Fruit fly (Drosophila melanogaster) whole organism, embryonic: ENCODE measurements around the gene hyd.
A peak's percentile ranks its signal among the peaks of the same experiment; 100 is the strongest.

Experiments used
- Atf3 ChIP-seq: fragments of 200-800 bp; sonication (Bioruptor generic); optimal IDR thresholded peaks from 3 replicates; lab custom pipeline; 2016; ENCODE audit warnings: missing biosample characterization, missing genetic modification characterization
- Bdp1 ChIP-seq: fragments of 200-800 bp; sonication (Bioruptor generic); optimal IDR thresholded peaks from 3 replicates; lab custom pipeline; 2016; ENCODE audit warnings: missing biosample characterization, missing genetic modification characterization
- CG10462 ChIP-seq: fragments of 200-800 bp; sonication (Bioruptor generic); optimal IDR thresholded peaks from 2 replicates; lab custom pipeline; 2016; ENCODE audit warnings: missing biosample characterization, missing genetic modification characterization
- CG10565 ChIP-seq: fragments of 200-800 bp; sonication (Bioruptor generic); optimal IDR thresholded peaks from 3 replicates; lab custom pipeline; 2016; ENCODE audit warnings: missing biosample characterization, mild to moderate bottlenecking, missing genetic modification characterization
- CG11247 ChIP-seq: fragments of 200-800 bp; sonication (Bioruptor generic); IDR thresholded peaks from 2 replicates; pipeline ENCODE4 v1.3.6; 2022; ENCODE audit warnings: missing biosample characterization, missing genetic modification characterization
- CG11723 ChIP-seq: fragments of 200-800 bp; sonication (Bioruptor generic); optimal IDR thresholded peaks from 2 replicates; lab custom pipeline; 2017; ENCODE audit warnings: missing biosample characterization, mild to moderate bottlenecking, missing genetic modification characterization
- CG12299 ChIP-seq: fragments of 200-800 bp; sonication (Bioruptor generic); optimal IDR thresholded peaks from 2 replicates; lab custom pipeline; 2018; ENCODE audit warnings: missing biosample characterization, mild to moderate bottlenecking, missing genetic modification characterization
- CG12659 ChIP-seq: fragments of 200-800 bp; sonication (Bioruptor generic); optimal IDR thresholded peaks from 3 replicates; lab custom pipeline; 2017; ENCODE audit warnings: mild to moderate bottlenecking, missing biosample characterization, missing genetic modification reagents, missing genetic modification characterization
- CG14014 ChIP-seq: fragments of 200-800 bp; sonication (Bioruptor generic); IDR thresholded peaks from 2 replicates; pipeline ENCODE4 v1.3.6; 2022; ENCODE audit warnings: missing biosample characterization, missing genetic modification characterization
- CG14860 ChIP-seq: fragments of 200-800 bp; sonication (Bioruptor generic); IDR thresholded peaks from 3 replicates; pipeline ENCODE4 v1.3.6; 2022; ENCODE audit warnings: missing biosample characterization, missing genetic modification characterization; ENCODE audit not compliant: partially characterized antibody
- CG15011 ChIP-seq: fragments of 200-800 bp; sonication (Bioruptor generic); optimal IDR thresholded peaks from 3 replicates; lab custom pipeline; 2018; ENCODE audit warnings: missing biosample characterization, mild to moderate bottlenecking, missing genetic modification characterization
- CG16813 ChIP-seq: fragments of 200-800 bp; sonication (Bioruptor generic); IDR thresholded peaks from 3 replicates; pipeline ENCODE4 v1.3.6; 2022; ENCODE audit warnings: missing biosample characterization, missing genetic modification characterization; ENCODE audit not compliant: partially characterized antibody
- CG17802 ChIP-seq: fragments of 200-800 bp; sonication (Bioruptor generic); optimal IDR thresholded peaks from 2 replicates; lab custom pipeline; 2018; ENCODE audit warnings: missing biosample characterization, mild to moderate bottlenecking, missing genetic modification characterization, moderate library complexity
- CG18262 ChIP-seq: fragments of 200-800 bp; optimal IDR thresholded peaks from 3 replicates; lab custom pipeline; 2019; ENCODE audit warnings: missing biosample characterization, mild to moderate bottlenecking, missing genetic modification characterization, moderate library complexity
- CG18764 ChIP-seq: fragments of 200-800 bp; sonication (Bioruptor generic); optimal IDR thresholded peaks from 3 replicates; lab custom pipeline; 2016; ENCODE audit warnings: missing biosample characterization, missing genetic modification characterization
- CG30403 ChIP-seq: fragments of 200-800 bp; sonication (Bioruptor generic); optimal IDR thresholded peaks from 3 replicates; lab custom pipeline; 2016; ENCODE audit warnings: missing biosample characterization, missing genetic modification characterization
- CG3847 ChIP-seq: fragments of 200-800 bp; sonication (Bioruptor generic); IDR thresholded peaks from 2 replicates; pipeline ENCODE4 v1.3.6; 2022; ENCODE audit warnings: missing biosample characterization, missing genetic modification characterization
- CG5953 ChIP-seq: fragments of 200-800 bp; sonication (Bioruptor generic); IDR thresholded peaks from 2 replicates; pipeline ENCODE4 v1.3.6; 2022; ENCODE audit warnings: missing biosample characterization, missing genetic modification characterization
- CG6175 ChIP-seq: fragments of 200-800 bp; sonication (Bioruptor generic); IDR thresholded peaks from 3 replicates; pipeline ENCODE4 v1.3.6; 2022; ENCODE audit warnings: missing biosample characterization, missing genetic modification characterization
- CG6765 ChIP-seq: fragments of 200-800 bp; sonication (Bioruptor generic); optimal IDR thresholded peaks from 3 replicates; lab custom pipeline; 2017; ENCODE audit warnings: missing biosample characterization, mild to moderate bottlenecking, missing genetic modification characterization
- CG6791 ChIP-seq: fragments of 200-800 bp; sonication (Bioruptor generic); IDR thresholded peaks from 3 replicates; pipeline ENCODE4 v1.3.6; 2022; ENCODE audit warnings: missing biosample characterization, missing genetic modification characterization; ENCODE audit not compliant: partially characterized antibody
- CG8359 ChIP-seq: fragments of 200-800 bp; sonication (Bioruptor generic); optimal IDR thresholded peaks from 2 replicates; lab custom pipeline; 2017; ENCODE audit warnings: missing biosample characterization, mild to moderate bottlenecking, missing genetic modification characterization, borderline replicate concordance
- CG9876 ChIP-seq: fragments of 200-800 bp; sonication (Bioruptor generic); optimal IDR thresholded peaks from 2 replicates; lab custom pipeline; 2016; ENCODE audit warnings: missing biosample characterization, missing genetic modification characterization
- Dref ChIP-seq: fragments of 200-800 bp; sonication (Bioruptor generic); IDR thresholded peaks from 2 replicates; pipeline ENCODE4 v1.3.6; 2022; ENCODE audit warnings: missing biosample characterization, missing genetic modification characterization
- Hey ChIP-seq: fragments of 200-800 bp; sonication (Bioruptor generic); optimal IDR thresholded peaks from 3 replicates; lab custom pipeline; 2018; ENCODE audit warnings: missing biosample characterization, mild to moderate bottlenecking, missing genetic modification characterization
- Hmr ChIP-seq: fragments of 200-800 bp; sonication (Bioruptor generic); optimal IDR thresholded peaks from 3 replicates; lab custom pipeline; 2017; ENCODE audit warnings: mild to moderate bottlenecking, missing biosample characterization, missing genetic modification reagents, missing genetic modification characterization
- Lpt ChIP-seq: fragments of >200 bp; optimal IDR thresholded peaks from 2 replicates; lab custom pipeline; 2018; ENCODE audit warnings: missing biosample characterization, missing genetic modification characterization
- NK7.1 ChIP-seq: fragments of 200-800 bp; sonication (Bioruptor generic); optimal IDR thresholded peaks from 3 replicates; lab custom pipeline; 2016; ENCODE audit warnings: missing biosample characterization, missing genetic modification characterization
- PHDP ChIP-seq: fragments of 200-800 bp; sonication (Bioruptor generic); optimal IDR thresholded peaks from 3 replicates; lab custom pipeline; 2018; ENCODE audit warnings: missing biosample characterization, mild to moderate bottlenecking, missing genetic modification characterization, moderate library complexity
- Ptx1 ChIP-seq: fragments of 200-800 bp; sonication (Bioruptor generic); IDR thresholded peaks from 2 replicates; pipeline ENCODE4 v1.3.6; 2022; ENCODE audit warnings: missing biosample characterization, missing genetic modification characterization
- Stat92E ChIP-seq, 3 experiments: fragments of >200 bp in 2 of 3; fragments of 200-800 bp in 1 of 3; sonication (Bioruptor generic) in 1 of 3; optimal IDR thresholded peaks; 2 replicates each; lab custom pipeline; 2017 to 2019; ENCODE audit warnings: missing biosample characterization in 3 of 3, missing genetic modification characterization in 3 of 3, mild to moderate bottlenecking in 1 of 3, moderate library complexity in 1 of 3
- Usf ChIP-seq: fragments of 200-800 bp; sonication (Bioruptor generic); optimal IDR thresholded peaks from 2 replicates; lab custom pipeline; 2017; ENCODE audit warnings: missing genotype, missing biosample characterization, missing genetic modification characterization
- Xbp1 ChIP-seq: fragments of 200-800 bp; sonication (Bioruptor generic); optimal IDR thresholded peaks from 3 replicates; lab custom pipeline; 2016; ENCODE audit warnings: missing biosample characterization, mild to moderate bottlenecking, missing genetic modification characterization
- amos ChIP-seq: fragments of 200-800 bp; sonication (Bioruptor generic); IDR thresholded peaks from 2 replicates; pipeline ENCODE4 v1.3.6; 2022; ENCODE audit warnings: missing biosample characterization, missing genetic modification characterization; ENCODE audit not compliant: partially characterized antibody
- ara ChIP-seq: fragments of 200-800 bp; sonication (Bioruptor generic); IDR thresholded peaks from 2 replicates; pipeline ENCODE4 v1.3.6; 2022; ENCODE audit warnings: missing biosample characterization, missing genetic modification characterization
- az2 ChIP-seq: fragments of 200-800 bp; sonication (Bioruptor generic); optimal IDR thresholded peaks from 3 replicates; lab custom pipeline; 2016; ENCODE audit warnings: missing biosample characterization, missing genetic modification characterization
- dpn ChIP-seq, 2 experiments: fragments of 200-800 bp; sonication (Bioruptor generic); optimal IDR thresholded peaks; 3 replicates each; lab custom pipeline; 2016; ENCODE audit warnings: missing biosample characterization in 2 of 2, missing genetic modification characterization in 2 of 2
- emc ChIP-seq: fragments of 200-800 bp; sonication (Bioruptor generic); optimal IDR thresholded peaks from 2 replicates; lab custom pipeline; 2016; ENCODE audit warnings: missing biosample characterization, missing genetic modification characterization
- her ChIP-seq: fragments of 200-800 bp; sonication (Bioruptor generic); optimal IDR thresholded peaks from 2 replicates; lab custom pipeline; 2016; ENCODE audit warnings: missing biosample characterization, missing genetic modification characterization
- nerfin-1 ChIP-seq: fragments of 200-800 bp; sonication (Bioruptor generic); optimal IDR thresholded peaks from 3 replicates; lab custom pipeline; 2019; ENCODE audit warnings: missing biosample characterization, mild to moderate bottlenecking, missing genetic modification characterization, moderate library complexity
- oc ChIP-seq: fragments of 200-800 bp; sonication (Bioruptor generic); optimal IDR thresholded peaks from 2 replicates; lab custom pipeline; 2018; ENCODE audit warnings: missing biosample characterization, mild to moderate bottlenecking, missing genetic modification characterization, moderate library complexity
- otp ChIP-seq: fragments of 200-800 bp; sonication (Bioruptor generic); IDR thresholded peaks from 3 replicates; pipeline ENCODE4, ENCODE4 v1.3.6; 2022; ENCODE audit warnings: missing biosample characterization, missing genetic modification characterization
- ranshi ChIP-seq: fragments of 200-800 bp; sonication (Bioruptor generic); IDR thresholded peaks from 2 replicates; pipeline ENCODE4 v1.3.6; 2022; ENCODE audit warnings: missing biosample characterization, missing genetic modification characterization
- schlank ChIP-seq: fragments of 200-800 bp; sonication (Bioruptor generic); optimal IDR thresholded peaks from 2 replicates; lab custom pipeline; 2018; ENCODE audit warnings: missing biosample characterization, mild to moderate bottlenecking, missing genetic modification characterization
- sim ChIP-seq: fragments of 200-800 bp; sonication (Bioruptor generic); IDR thresholded peaks from 2 replicates; pipeline ENCODE4 v1.3.6; 2022; ENCODE audit warnings: missing biosample characterization, missing genetic modification characterization
- slou ChIP-seq: fragments of 200-800 bp; sonication (Bioruptor generic); optimal IDR thresholded peaks from 3 replicates; lab custom pipeline; 2016; ENCODE audit warnings: missing biosample characterization, missing genetic modification characterization
- sna ChIP-seq: fragments of 200-800 bp; sonication (Bioruptor generic); IDR thresholded peaks from 2 replicates; pipeline ENCODE4 v1.3.6; 2022; ENCODE audit warnings: missing biosample characterization, missing genetic modification characterization; ENCODE audit not compliant: partially characterized antibody
- tna ChIP-seq: fragments of 200-800 bp; sonication (Bioruptor generic); IDR thresholded peaks from 2 replicates; pipeline ENCODE4 v1.3.6; 2022; ENCODE audit warnings: missing biosample characterization, missing genetic modification characterization; ENCODE audit not compliant: partially characterized antibody
- usp ChIP-seq: fragments of >200 bp; optimal IDR thresholded peaks from 2 replicates; lab custom pipeline; 2017; ENCODE audit warnings: missing biosample characterization, missing genetic modification characterization
- yki ChIP-seq: fragments of >200 bp; optimal IDR thresholded peaks from 3 replicates; lab custom pipeline; 2018
- zfh2 ChIP-seq: fragments of 200-800 bp; sonication (Bioruptor generic); optimal IDR thresholded peaks from 2 replicates; lab custom pipeline; 2016; ENCODE audit warnings: missing biosample characterization, missing genetic modification characterization

Gene hyd

dm6 chr3R:9701148-9701703 is 24.2 kb downstream of the hyd start (continued):
- TF ChIP-seq dpn (GFP tag; optimal IDR thresholded peaks at IDR 0.05; lab: Kevin White, UChicago): peak in 1 of 2 experiments; percentile 23
- no peak for TF ChIP-seq Xbp1 (GFP tag; lab: Kevin White, UChicago)
- TF ChIP-seq Bdp1 (GFP tag; lab: Kevin White, UChicago): peak; percentile 5
- TF ChIP-seq sna (GFP tag; lab: Robert Waterston, UW): no peak
- no peak for TF ChIP-seq amos (GFP tag; lab: Robert Waterston, UW)
- no peak for TF ChIP-seq Ptx1 (GFP tag; lab: Robert Waterston, UW)
- TF ChIP-seq CG6175: no peak
- TF ChIP-seq oc (tag; lab: Kevin White, UChicago): no peak
- TF ChIP-seq CG11723 (GFP tag; lab: Kevin White, UChicago): no peak
- no peak for TF ChIP-seq CG6791
- TF ChIP-seq Dref (GFP tag; lab: Robert Waterston, UW): no peak
- TF ChIP-seq CG10565: no peak
- TF ChIP-seq az2: no peak
- no peak for TF ChIP-seq CG5953 (GFP tag; lab: Robert Waterston, UW)
- no peak for TF ChIP-seq CG18262 (tag; lab: Kevin White, UChicago)
- no peak for TF ChIP-seq sim (GFP tag; lab: Robert Waterston, UW)
- no peak for TF ChIP-seq CG14014 (GFP tag; lab: Robert Waterston, UW)
- no peak for TF ChIP-seq nerfin-1 (tag; lab: Kevin White, UChicago)
- no peak for TF ChIP-seq NK7.1 (GFP tag; lab: Kevin White, UChicago)
- no peak for TF ChIP-seq ranshi (GFP tag; lab: Robert Waterston, UW)
- TF ChIP-seq CG17802: no peak
- no peak for TF ChIP-seq tna (GFP tag; lab: Robert Waterston, UW)
- peak; percentile 28 for TF ChIP-seq schlank (tag; lab: Kevin White, UChicago)
- TF ChIP-seq otp: no peak
- peak; percentile 35 for TF ChIP-seq CG12659 (GFP tag; lab: Kevin White, UChicago)
- TF ChIP-seq CG3847: no peak
- no peak for TF ChIP-seq Lpt (GFP tag; lab: Kevin White, UChicago)
- TF ChIP-seq CG8359 (GFP tag; lab: Kevin White, UChicago): no peak
- no peak for TF ChIP-seq zfh2 (GFP tag; lab: Kevin White, UChicago)
- TF ChIP-seq yki (lab: Kevin White, UChicago): no peak
- no peak for TF ChIP-seq usp (GFP tag; lab: Kevin White, UChicago)
- no peak for TF ChIP-seq CG12299 (tag; lab: Kevin White, UChicago)
- TF ChIP-seq Atf3 (GFP tag; lab: Kevin White, UChicago): no peak
- no peak for TF ChIP-seq Usf (GFP tag; lab: Kevin White, UChicago)
- TF ChIP-seq CG11247 (GFP tag; lab: Robert Waterston, UW): no peak
- peak; percentile 48 for TF ChIP-seq CG6765 (GFP tag; lab: Kevin White, UChicago)
- TF ChIP-seq slou: no peak
- no peak for TF ChIP-seq CG9876
- TF ChIP-seq CG14860: no peak
- no peak for TF ChIP-seq CG30403
- TF ChIP-seq emc: no peak
- TF ChIP-seq CG10462 (GFP tag; lab: Kevin White, UChicago): no peak
- no peak for TF ChIP-seq ara
- TF ChIP-seq CG16813 (GFP tag; lab: Robert Waterston, UW): no peak
- TF ChIP-seq Stat92E (GFP tag; optimal IDR thresholded peaks at IDR 0.05; lab: Kevin White, UChicago): no peak
- TF ChIP-seq PHDP: peak; percentile 32
- no peak for TF ChIP-seq CG15011 (GFP tag; lab: Kevin White, UChicago)
- TF ChIP-seq CG18764 (GFP tag; lab: Kevin White, UChicago): no peak
- TF ChIP-seq Hey (tag; lab: Kevin White, UChicago): no peak
- peak; percentile 44 for TF ChIP-seq Hmr (GFP tag; lab: Kevin White, UChicago)
- peak; percentile 38 for TF ChIP-seq her (GFP tag; lab: Kevin White, UChicago)
